Fruit fly (Drosophila melanogaster): ENCODE results near the gene Setd3.

Setd3 gene

DNA sequence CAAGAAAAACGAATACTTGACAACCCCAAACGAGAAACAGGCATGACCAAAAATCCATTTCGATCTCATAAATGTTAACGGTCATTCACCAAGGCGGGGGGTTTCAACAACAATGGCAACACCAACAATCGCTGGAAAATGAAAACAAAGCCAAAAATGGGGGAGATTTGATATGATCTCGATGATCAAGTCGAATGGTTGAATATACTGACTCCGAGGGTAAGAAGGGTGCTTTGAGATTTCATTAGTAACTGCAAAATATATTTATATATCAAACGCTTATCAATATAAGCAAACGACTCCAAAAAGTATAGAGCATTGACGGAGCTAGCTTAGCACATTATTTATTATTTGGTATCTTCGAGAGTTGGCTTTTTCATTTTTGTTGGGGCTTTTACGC is 21.6 kb upstream of the Setd3 start:
- no peak for TF ChIP-seq CG10348 (GFP tag; IDR thresholded peaks at IDR 0.05)
- no peak for TF ChIP-seq CG4496 (GFP tag; IDR thresholded peaks at IDR 0.05)
- no peak for TF ChIP-seq CG8159 (tag; optimal IDR thresholded peaks at IDR 0.05)
- no peak for TF ChIP-seq D1 (tag; optimal IDR thresholded peaks at IDR 0.05)
- TF ChIP-seq Pif1B (GFP tag; optimal IDR thresholded peaks at IDR 0.05), result no peak
- TF ChIP-seq Ets98B (GFP tag; IDR thresholded peaks at IDR 0.05), result no peak
- peak; percentile 38 for TF ChIP-seq CG14655 (GFP tag; optimal IDR thresholded peaks at IDR 0.05)
- peak; percentile 20 for TF ChIP-seq Snoo (tag; optimal IDR thresholded peaks at IDR 0.05)
- TF ChIP-seq rn (GFP tag; IDR thresholded peaks at IDR 0.05), result no peak
- peak; percentile 22 for TF ChIP-seq CG8301 (tag; optimal IDR thresholded peaks at IDR 0.05)
- TF ChIP-seq CG13204 (GFP tag; optimal IDR thresholded peaks at IDR 0.05), result no peak
- no peak for TF ChIP-seq EcR (GFP tag; optimal IDR thresholded peaks at IDR 0.05)
- TF ChIP-seq Pif1A (GFP tag; optimal IDR thresholded peaks at IDR 0.05), result no peak
- no peak for TF ChIP-seq CG17806 (tag; optimal IDR thresholded peaks at IDR 0.05)
- no peak for TF ChIP-seq CG34367 (tag; optimal IDR thresholded peaks at IDR 0.05)
- TF ChIP-seq gl (tag; optimal IDR thresholded peaks at IDR 0.05), result no peak
- TF ChIP-seq CG12605 (GFP tag; IDR thresholded peaks at IDR 0.05), result no peak
- no peak for TF ChIP-seq CG15710 (tag; optimal IDR thresholded peaks at IDR 0.05)
- no peak for TF ChIP-seq fd96Ca (GFP tag; IDR thresholded peaks at IDR 0.05)

DNA sequence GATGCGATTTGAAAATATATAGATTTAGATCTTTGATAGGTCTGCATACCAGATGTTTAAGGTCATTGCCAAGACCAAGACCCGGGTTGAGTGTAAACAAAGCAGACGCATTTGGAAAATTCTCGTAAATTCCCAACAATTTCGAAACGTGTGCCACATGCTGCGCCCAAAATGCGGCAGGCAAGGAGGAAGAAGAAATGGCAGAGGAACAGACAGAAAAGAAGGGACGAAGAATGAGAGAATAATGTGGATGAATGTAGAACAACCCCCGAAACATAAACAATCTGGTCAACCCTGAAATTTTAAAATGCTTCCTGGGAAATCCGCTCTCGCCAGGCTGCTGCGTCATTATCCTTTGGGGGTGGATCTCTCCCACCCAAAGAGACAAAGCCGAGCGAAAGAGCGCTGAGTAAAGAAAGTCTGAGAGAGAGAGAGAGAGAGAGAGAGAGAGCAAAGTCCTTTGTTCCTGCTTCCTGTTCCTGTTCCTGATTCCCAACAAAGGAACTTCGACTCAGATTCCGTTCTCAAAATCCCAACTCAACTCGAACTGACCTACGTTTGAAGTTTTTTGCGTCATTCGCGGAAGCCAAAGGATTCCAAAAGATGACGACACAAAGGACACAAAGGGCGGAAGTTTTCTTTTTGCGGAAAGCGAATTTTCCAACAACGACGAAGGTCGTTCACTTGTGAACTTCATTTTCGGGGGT is 20.2 kb upstream of the Setd3 start:
- no peak for TF ChIP-seq CG4496 (GFP tag; IDR thresholded peaks at IDR 0.05)
- TF ChIP-seq fd96Ca (GFP tag; IDR thresholded peaks at IDR 0.05), result no peak
- no peak for TF ChIP-seq rn (GFP tag; IDR thresholded peaks at IDR 0.05)
- TF ChIP-seq CG8159 (tag; optimal IDR thresholded peaks at IDR 0.05), result no peak
- TF ChIP-seq CG10348 (GFP tag; IDR thresholded peaks at IDR 0.05), result no peak
- no peak for TF ChIP-seq CG9948 (tag; optimal IDR thresholded peaks at IDR 0.05)
- TF ChIP-seq CG32121 (GFP tag; IDR thresholded peaks at IDR 0.05), result no peak

DNA sequence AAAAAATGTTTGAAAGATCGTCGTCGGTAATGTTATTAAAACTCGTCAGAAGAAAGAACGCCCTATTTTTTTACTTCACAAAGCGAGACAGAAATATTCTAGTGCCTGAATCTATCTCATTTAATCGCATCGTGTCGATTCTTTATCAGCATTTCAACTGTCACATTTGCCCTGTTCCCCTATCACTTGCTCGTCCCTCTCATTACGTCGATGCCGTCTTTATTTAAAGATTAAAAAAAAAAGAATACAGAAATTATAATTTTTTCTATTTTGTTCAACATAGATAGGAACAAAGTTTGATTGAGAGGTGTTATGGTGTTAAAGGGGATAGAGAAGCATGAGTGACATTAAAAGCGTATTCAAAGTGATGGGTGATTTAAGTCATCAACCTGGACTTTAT is 19.5 kb upstream of the Setd3 start:
- TF ChIP-seq CG9948 (tag; optimal IDR thresholded peaks at IDR 0.05) (no peak), Snoo (tag; optimal IDR thresholded peaks at IDR 0.05) (no peak), CG12605 (GFP tag; IDR thresholded peaks at IDR 0.05) (peak; percentile 25; the same call in 1 of the 2 replicates), CG8159 (tag; optimal IDR thresholded peaks at IDR 0.05) (no peak), CG14655 (GFP tag; optimal IDR thresholded peaks at IDR 0.05) (peak; percentile 19), rn (GFP tag; IDR thresholded peaks at IDR 0.05) (no peak), CG32121 (GFP tag; IDR thresholded peaks at IDR 0.05) (no peak), gl (tag; optimal IDR thresholded peaks at IDR 0.05) (no peak), D1 (tag; optimal IDR thresholded peaks at IDR 0.05) (no peak), fd96Ca (GFP tag; IDR thresholded peaks at IDR 0.05) (no peak), Pif1A (GFP tag; optimal IDR thresholded peaks at IDR 0.05) (no peak)

DNA sequence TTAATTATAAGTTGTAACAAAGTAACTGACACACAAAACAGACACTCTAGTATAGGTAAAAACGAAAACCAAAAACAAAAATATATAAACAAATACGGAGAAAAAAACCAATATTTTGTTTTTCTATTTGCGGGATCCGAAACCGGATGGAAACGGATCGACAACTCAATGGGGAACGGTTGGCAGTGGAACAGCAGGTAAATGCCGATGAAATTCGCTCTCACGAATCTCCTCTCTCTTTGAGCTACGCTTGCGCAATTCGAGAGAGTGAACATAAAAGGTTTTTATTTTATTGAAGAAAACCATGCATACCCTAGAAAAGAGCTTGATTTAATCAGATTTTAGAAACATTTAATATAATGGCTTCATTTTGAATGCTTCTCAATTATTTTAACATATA is 18.5 kb upstream of the Setd3 start:
- TF ChIP-seq Ets98B (GFP tag; IDR thresholded peaks at IDR 0.05) (no peak), CG9948 (tag; optimal IDR thresholded peaks at IDR 0.05) (no peak), fd96Ca (GFP tag; IDR thresholded peaks at IDR 0.05) (no peak), CG8301 (tag; optimal IDR thresholded peaks at IDR 0.05) (no peak), CG32121 (GFP tag; IDR thresholded peaks at IDR 0.05) (no peak), CG12605 (GFP tag; IDR thresholded peaks at IDR 0.05) (no peak), gl (tag; optimal IDR thresholded peaks at IDR 0.05) (no peak), CG4496 (GFP tag; IDR thresholded peaks at IDR 0.05) (no peak), EcR (GFP tag; optimal IDR thresholded peaks at IDR 0.05) (no peak), CG34367 (tag; optimal IDR thresholded peaks at IDR 0.05) (no peak), D1 (tag; optimal IDR thresholded peaks at IDR 0.05) (no peak), Pif1B (GFP tag; optimal IDR thresholded peaks at IDR 0.05) (no peak), CG15710 (tag; optimal IDR thresholded peaks at IDR 0.05) (no peak), Pif1A (GFP tag; optimal IDR thresholded peaks at IDR 0.05) (no peak), CG13204 (GFP tag; optimal IDR thresholded peaks at IDR 0.05) (no peak), CG10348 (GFP tag; IDR thresholded peaks at IDR 0.05) (no peak), rn (GFP tag; IDR thresholded peaks at IDR 0.05) (no peak), CG8159 (tag; optimal IDR thresholded peaks at IDR 0.05) (no peak)

DNA sequence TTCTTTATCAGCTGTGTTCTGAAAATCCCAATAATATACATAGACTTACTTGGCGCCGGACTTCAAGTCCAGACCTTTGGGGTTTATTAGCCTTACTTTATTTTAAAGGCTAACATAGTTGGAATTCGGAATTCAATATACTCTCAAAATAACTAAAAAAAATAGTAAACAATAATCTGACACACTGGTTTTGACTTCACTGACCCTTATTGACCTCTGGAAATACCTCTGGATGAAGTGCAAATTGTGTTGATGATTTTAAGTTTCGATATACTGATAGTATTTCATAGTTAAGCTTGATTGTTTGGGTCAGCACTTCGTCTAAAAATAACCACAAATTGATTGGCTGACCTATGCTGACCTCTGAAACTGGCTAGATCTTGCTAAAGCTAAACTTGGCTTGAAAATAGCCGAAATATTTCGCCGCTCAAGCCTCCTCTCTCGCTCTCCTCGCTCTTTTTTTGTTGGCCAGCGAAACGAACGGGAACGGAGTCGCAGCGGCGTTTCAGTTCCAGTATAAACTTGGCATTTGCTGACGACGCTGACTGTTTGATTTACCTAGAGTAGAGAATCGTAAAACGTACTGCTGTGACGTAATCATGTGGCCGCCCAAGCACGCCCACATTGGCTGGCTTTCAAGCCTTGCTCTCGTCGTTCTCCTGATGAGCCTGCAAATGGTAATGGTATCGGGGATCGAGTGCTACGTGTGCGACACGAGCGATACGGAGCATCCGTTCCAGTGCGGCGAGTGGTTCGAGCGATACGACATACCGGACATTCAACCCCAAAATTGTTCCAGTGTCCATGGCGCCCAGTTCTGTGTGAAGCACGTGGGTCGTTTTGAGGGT is 17.7 kb upstream of the Setd3 start, which contains the start of gene bou:
TSS of gene bou (plus strand) at position 507 of the 848 bp plus-strand sequence.
- TF ChIP-seq CG14655 (GFP tag; optimal IDR thresholded peaks at IDR 0.05) (peak; percentile 24), CG8159 (tag; optimal IDR thresholded peaks at IDR 0.05) (peak; percentile 10), CG8301 (tag; optimal IDR thresholded peaks at IDR 0.05) (no peak)

DNA sequence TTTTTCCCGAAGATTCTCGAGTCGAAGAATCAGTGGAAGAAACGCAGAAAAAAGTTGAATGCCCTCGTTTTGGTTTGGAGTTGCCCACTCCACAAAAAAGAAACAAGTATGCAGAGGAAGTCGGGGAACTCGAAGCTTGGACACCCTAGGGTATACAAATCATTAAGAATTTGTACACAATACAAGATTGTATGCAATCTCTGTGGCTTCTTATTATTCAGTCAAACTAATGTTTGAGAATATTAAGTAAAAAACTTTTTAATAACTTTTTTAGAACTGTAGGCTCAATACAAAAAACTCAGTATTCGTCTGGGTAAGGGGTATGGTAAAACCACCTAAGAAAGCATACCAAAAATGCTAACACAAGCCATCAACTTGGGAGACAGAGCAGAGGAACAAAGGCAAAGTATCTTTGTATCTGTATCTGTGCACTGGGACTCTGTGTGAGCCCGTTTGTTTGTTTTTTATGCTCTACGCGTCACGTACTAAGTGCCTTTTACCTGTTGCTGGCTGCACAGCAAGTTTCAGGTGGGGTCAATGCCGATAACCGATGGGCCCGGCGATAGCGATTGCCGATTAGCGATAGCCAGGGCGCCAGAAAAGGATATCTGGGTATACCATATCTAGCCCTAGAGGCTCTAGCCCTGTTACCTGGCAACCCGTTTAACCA is 16.8 kb upstream of the Setd3 start:
- peak; percentile 60; the same call in 2 of the 3 replicates for TF ChIP-seq fd96Ca (GFP tag; IDR thresholded peaks at IDR 0.05)
- peak; percentile 54 for TF ChIP-seq CG32121 (GFP tag; IDR thresholded peaks at IDR 0.05)
- peak; percentile 90 for TF ChIP-seq Snoo (tag; optimal IDR thresholded peaks at IDR 0.05)
- peak; percentile 56 for TF ChIP-seq rn (GFP tag; IDR thresholded peaks at IDR 0.05)
- peak; percentile 87 for TF ChIP-seq CG9948 (tag; optimal IDR thresholded peaks at IDR 0.05)
- TF ChIP-seq CG17806 (tag; optimal IDR thresholded peaks at IDR 0.05), result peak; percentile 84
- peak; percentile 93 for TF ChIP-seq Pif1B (GFP tag; optimal IDR thresholded peaks at IDR 0.05)
- TF ChIP-seq CG8159 (tag; optimal IDR thresholded peaks at IDR 0.05), result peak; percentile 86
- TF ChIP-seq Pif1A (GFP tag; optimal IDR thresholded peaks at IDR 0.05), result peak; percentile 89
- peak; percentile 54 for TF ChIP-seq D1 (tag; optimal IDR thresholded peaks at IDR 0.05)
- TF ChIP-seq EcR (GFP tag; optimal IDR thresholded peaks at IDR 0.05), result peak; percentile 98
- TF ChIP-seq gl (tag; optimal IDR thresholded peaks at IDR 0.05), result peak; percentile 53
- peak; percentile 88 for TF ChIP-seq CG15710 (tag; optimal IDR thresholded peaks at IDR 0.05)
- TF ChIP-seq CG14655 (GFP tag; optimal IDR thresholded peaks at IDR 0.05), result peak; percentile 90
- peak; percentile 80; the same call in 2 of the 3 replicates for TF ChIP-seq CG4496 (GFP tag; IDR thresholded peaks at IDR 0.05)
- TF ChIP-seq CG13204 (GFP tag; optimal IDR thresholded peaks at IDR 0.05), result peak; percentile 49
- peak; percentile 87 for TF ChIP-seq CG34367 (tag; optimal IDR thresholded peaks at IDR 0.05)
- TF ChIP-seq Ets98B (GFP tag; IDR thresholded peaks at IDR 0.05), result peak; percentile 64
- no peak; the same call in none of the 2 replicates for TF ChIP-seq CG12605 (GFP tag; IDR thresholded peaks at IDR 0.05)
- TF ChIP-seq CG10348 (GFP tag; IDR thresholded peaks at IDR 0.05), result no peak
- peak; percentile 85 for TF ChIP-seq CG8301 (tag; optimal IDR thresholded peaks at IDR 0.05)

Data from whole organism, pupa.